Worm (Caenorhabditis elegans): ENCODE results near the gene C39B5.10.

Gene C39B5.10

DNA sequence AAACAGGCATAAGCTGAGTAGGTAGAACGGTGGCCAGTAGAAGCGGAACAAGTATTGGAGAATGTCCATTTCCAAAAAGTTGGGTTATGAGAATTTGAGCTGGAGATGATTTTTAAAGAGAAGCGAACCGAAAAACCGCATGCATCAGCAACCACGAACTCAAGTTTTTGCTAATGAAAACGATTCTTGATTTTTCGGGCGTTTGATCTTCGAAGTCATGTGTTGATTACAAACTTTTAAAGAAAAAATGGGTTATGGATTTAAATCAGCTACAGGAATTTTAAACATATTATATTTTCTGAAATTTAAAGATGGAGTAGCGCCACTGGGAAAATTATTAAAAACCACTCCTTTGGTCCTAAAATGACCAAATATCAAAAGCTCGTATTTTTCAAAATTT lies 15.5 kb downstream of the C39B5.10 start, which contains the start of gene srd-65:
Gene srd-65 (minus strand): TSS at position 101 of the 400 bp plus-strand sequence.
- no peak for TF ChIP-seq unc-39 (tag; optimal IDR thresholded peaks at IDR 0.05)
- no peak for TF ChIP-seq mep-1 (tag; optimal IDR thresholded peaks at IDR 0.05)
- TF ChIP-seq nhr-2 (tag; optimal IDR thresholded peaks at IDR 0.05), result no peak
- TF ChIP-seq blmp-1 (tag; optimal IDR thresholded peaks at IDR 0.05), result no peak
- TF ChIP-seq drap-1 (GFP tag; optimal IDR thresholded peaks at IDR 0.05), result no peak
- no peak for TF ChIP-seq unc-62 (GFP tag; optimal IDR thresholded peaks at IDR 0.05)
- TF ChIP-seq M03D4.4 (tag; optimal IDR thresholded peaks at IDR 0.05), result no peak
- no peak for TF ChIP-seq ztf-11 (tag; optimal IDR thresholded peaks at IDR 0.05)
- no peak for TF ChIP-seq zip-8 (tag; optimal IDR thresholded peaks at IDR 0.05)
- no peak for TF ChIP-seq flh-1 (GFP tag; optimal IDR thresholded peaks at IDR 0.05)

DNA sequence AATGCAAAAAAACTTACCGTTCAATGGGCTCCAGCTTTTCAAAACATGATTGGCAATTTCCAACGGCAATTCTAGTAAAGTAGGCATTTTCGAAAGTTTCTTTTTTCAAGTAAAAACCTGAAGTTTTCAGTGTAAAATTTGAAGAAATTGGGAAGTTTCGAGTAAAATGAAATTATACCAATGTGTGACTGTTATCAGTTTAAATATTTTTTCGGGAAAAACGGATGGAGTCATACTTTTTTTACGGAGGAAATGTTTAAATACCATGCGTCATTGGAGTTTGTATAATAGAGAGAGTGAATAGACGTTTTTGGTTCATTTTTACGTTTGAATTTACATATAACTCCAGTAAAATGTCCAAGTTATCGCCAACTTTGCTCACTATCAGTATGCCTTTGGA lies 20.0 kb downstream of the C39B5.10 start, which contains the start of gene fbxa-12:
Gene fbxa-12 (plus strand): TSS at position 301 of the 400 bp plus-strand sequence.
- TF ChIP-seq unc-120 (tag; optimal IDR thresholded peaks at IDR 0.05; ENCODE audit: poor library complexity, severe bottlenecking), result no peak
- no peak for TF ChIP-seq elt-1 (tag; optimal IDR thresholded peaks at IDR 0.05; ENCODE audit: borderline replicate concordance, insufficient read depth)
- TF ChIP-seq M03D4.4 (tag; optimal IDR thresholded peaks at IDR 0.05), result no peak
- TF ChIP-seq blmp-1 (tag; optimal IDR thresholded peaks at IDR 0.05), result no peak

DNA sequence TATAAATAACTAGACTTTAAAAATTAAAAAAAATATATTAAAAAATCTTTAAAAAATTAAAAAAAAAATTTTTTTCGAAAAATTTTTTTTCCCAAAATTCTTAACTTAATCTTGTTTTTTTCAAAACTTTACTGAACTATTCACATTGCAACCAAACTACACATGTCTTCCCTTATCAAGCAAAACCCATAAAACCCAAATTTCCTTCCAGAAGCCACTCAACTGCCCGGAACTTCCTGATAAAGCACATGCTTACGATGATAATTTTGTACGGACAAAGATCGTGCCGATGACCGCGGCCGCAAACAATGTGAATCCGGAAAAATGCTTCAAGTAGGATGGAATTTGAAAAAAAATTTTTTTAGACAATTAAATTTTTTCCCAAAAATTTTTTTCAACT lies 27.1 kb downstream of the C39B5.10 start:
- no peak for TF ChIP-seq nhr-2 (tag; optimal IDR thresholded peaks at IDR 0.05)
- no peak for TF ChIP-seq sptf-1 (tag; optimal IDR thresholded peaks at IDR 0.05)
- TF ChIP-seq tbx-8 (GFP tag; optimal IDR thresholded peaks at IDR 0.05), result no peak
- TF ChIP-seq zip-8 (tag; optimal IDR thresholded peaks at IDR 0.05), result no peak
- TF ChIP-seq lin-13 (tag; optimal IDR thresholded peaks at IDR 0.05), result no peak
- no peak for TF ChIP-seq sem-2 (GFP tag; optimal IDR thresholded peaks at IDR 0.05)
- TF ChIP-seq hlh-1 (tag; optimal IDR thresholded peaks at IDR 0.05), result no peak
- TF ChIP-seq ceh-39 (tag; optimal IDR thresholded peaks at IDR 0.05), result no peak
- no peak for TF ChIP-seq bed-3 (GFP tag; optimal IDR thresholded peaks at IDR 0.05)
- TF ChIP-seq lin-32 (GFP tag; optimal IDR thresholded peaks at IDR 0.05), result no peak
- no peak for TF ChIP-seq cnd-1 (tag; optimal IDR thresholded peaks at IDR 0.05)
- no peak for TF ChIP-seq elt-3 (tag; optimal IDR thresholded peaks at IDR 0.05)
- TF ChIP-seq nhr-237 (tag; optimal IDR thresholded peaks at IDR 0.05), result no peak
- TF ChIP-seq mep-1 (tag; optimal IDR thresholded peaks at IDR 0.05), result no peak
- no peak for TF ChIP-seq nhr-28 (tag; optimal IDR thresholded peaks at IDR 0.05)
- no peak for TF ChIP-seq unc-62 (GFP tag; optimal IDR thresholded peaks at IDR 0.05)

DNA sequence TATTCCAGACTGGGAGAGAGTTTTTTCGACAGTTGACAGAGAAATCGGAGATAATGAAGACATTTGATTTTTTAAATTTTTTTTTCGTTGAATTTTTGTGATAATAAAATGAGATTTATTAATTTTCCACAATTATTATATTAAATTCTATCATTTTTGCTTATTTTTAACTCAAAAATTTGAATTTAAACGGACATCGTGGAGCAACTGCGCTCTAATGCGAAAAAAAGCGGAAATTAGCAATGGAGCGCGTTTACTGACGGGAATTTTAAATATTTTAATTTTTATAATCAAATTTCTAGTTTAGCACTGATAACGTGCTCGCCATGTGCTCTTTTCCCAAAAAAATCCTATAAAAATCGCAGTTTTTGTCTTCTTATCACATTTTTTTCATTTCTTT lies 28.3 kb downstream of the C39B5.10 start, which contains the start of gene C39B5.14:
Gene C39B5.14 (plus strand): TSS at position 301 of the 400 bp plus-strand sequence.
- TF ChIP-seq M03D4.4 (tag; optimal IDR thresholded peaks at IDR 0.05), result no peak
- no peak for TF ChIP-seq sem-2 (GFP tag; optimal IDR thresholded peaks at IDR 0.05)
- TF ChIP-seq nhr-2 (tag; optimal IDR thresholded peaks at IDR 0.05), result no peak
- no peak for TF ChIP-seq mls-2 (tag; optimal IDR thresholded peaks at IDR 0.05)
- TF ChIP-seq ceh-39 (tag; optimal IDR thresholded peaks at IDR 0.05), result no peak

DNA sequence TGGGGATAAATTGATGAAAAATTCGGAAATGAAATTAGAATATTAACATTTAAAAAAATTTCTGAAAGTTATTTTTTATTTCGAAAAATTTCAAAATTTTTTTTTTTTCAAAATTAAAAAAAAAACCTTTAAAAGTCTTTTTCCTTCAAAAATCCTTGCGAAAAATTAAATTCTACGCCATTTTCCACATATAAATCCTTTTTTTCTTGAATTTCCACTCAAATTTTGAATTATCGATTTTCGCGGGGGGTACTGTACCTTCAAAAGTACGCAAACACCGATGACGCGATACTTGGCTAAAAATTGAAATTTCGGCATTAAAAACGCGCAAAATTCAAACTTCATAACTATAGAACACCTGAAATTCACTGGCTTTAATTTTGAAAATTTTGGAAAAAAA lies 28.8 kb downstream of the C39B5.10 start:
- TF ChIP-seq unc-62 (GFP tag; optimal IDR thresholded peaks at IDR 0.05) (no peak), unc-39 (tag; optimal IDR thresholded peaks at IDR 0.05) (no peak), mab-5 (tag; optimal IDR thresholded peaks at IDR 0.05) (no peak), tbx-8 (GFP tag; optimal IDR thresholded peaks at IDR 0.05) (no peak), lin-32 (GFP tag; optimal IDR thresholded peaks at IDR 0.05) (no peak), ceh-83 (GFP tag; optimal IDR thresholded peaks at IDR 0.05) (no peak), drap-1 (GFP tag; optimal IDR thresholded peaks at IDR 0.05) (no peak), nhr-76 (tag; optimal IDR thresholded peaks at IDR 0.05) (no peak), mls-2 (tag; optimal IDR thresholded peaks at IDR 0.05) (no peak), ztf-11 (tag; optimal IDR thresholded peaks at IDR 0.05) (no peak), bed-3 (GFP tag; optimal IDR thresholded peaks at IDR 0.05) (no peak), sem-2 (GFP tag; optimal IDR thresholded peaks at IDR 0.05) (no peak), mep-1 (tag; optimal IDR thresholded peaks at IDR 0.05) (no peak), sptf-1 (tag; optimal IDR thresholded peaks at IDR 0.05) (no peak), ceh-43 (GFP tag; optimal IDR thresholded peaks at IDR 0.05) (no peak)

DNA sequence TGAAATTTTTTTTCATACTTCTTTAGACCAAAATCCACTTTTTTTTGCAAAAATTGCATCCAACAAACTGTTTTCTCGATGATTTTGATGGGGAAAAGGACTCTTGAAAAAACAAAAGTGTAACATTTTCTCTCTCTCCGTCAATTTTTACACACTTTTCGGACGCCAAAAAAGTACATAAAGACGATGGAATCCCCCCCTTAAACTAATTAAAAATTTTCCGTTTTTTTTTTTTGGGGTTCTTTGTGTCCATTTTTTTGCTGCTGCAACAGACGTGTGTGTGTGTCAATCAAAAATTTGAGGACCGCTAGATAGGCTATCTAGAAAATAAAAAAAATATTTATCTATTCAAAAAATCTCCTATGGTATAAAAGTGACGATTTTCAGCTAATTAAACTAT lies 31.6 kb downstream of the C39B5.10 start, which contains the start of gene C39B5.5:
Gene C39B5.5 (plus strand): TSS at position 301 of the 400 bp plus-strand sequence.
- no peak for TF ChIP-seq lsy-2 (tag; optimal IDR thresholded peaks at IDR 0.05)
